Fruit fly (Drosophila melanogaster): ENCODE results near the gene Mur29B.
A peak's percentile ranks its signal among the peaks of the same experiment; 100 is the strongest.

The Mur29B gene

DNA sequence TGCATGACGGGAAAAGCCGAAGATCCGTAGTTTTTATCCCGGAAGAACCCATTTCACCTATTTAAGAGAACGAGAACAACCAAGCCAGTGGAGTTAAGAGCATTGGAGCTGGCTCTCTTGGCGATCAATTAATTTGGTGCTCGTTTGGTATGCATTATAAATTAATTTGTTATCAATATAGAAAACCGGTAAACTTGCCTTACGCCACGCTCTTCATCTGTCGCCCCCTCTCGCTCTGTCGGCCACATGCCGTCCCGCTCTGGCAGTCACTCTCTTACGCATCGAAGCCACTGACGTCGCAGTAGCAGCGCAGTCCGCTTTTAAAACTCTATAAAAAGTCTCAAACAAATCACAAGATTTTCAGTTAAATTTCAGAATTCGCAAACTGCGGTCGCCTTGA lies 5.7 kb upstream of the Mur29B start, which contains the start of gene CG7778 (continued):
- no peak for TF ChIP-seq ase (GFP tag; IDR thresholded peaks at IDR 0.05)
- no peak for TF ChIP-seq unc-4 (GFP tag; IDR thresholded peaks at IDR 0.05; ENCODE audit: partially characterized antibody)
- TF ChIP-seq CG8388 (GFP tag; optimal IDR thresholded peaks at IDR 0.05), result no peak
- no peak for TF ChIP-seq bbx (GFP tag; IDR thresholded peaks at IDR 0.05; ENCODE audit: partially characterized antibody)
- TF ChIP-seq CG10321 (GFP tag; IDR thresholded peaks at IDR 0.05), result peak; percentile 46; the same call in 1 of the 2 replicates
- no peak for TF ChIP-seq YL-1 (GFP tag; optimal IDR thresholded peaks at IDR 0.05)
- TF ChIP-seq tna (GFP tag; IDR thresholded peaks at IDR 0.05; ENCODE audit: partially characterized antibody), result no peak
- no peak for TF ChIP-seq CG9797 (GFP tag; optimal IDR thresholded peaks at IDR 0.05)
- TF ChIP-seq Sry-δ (GFP tag; optimal IDR thresholded peaks at IDR 0.05), result no peak
- TF ChIP-seq usp (GFP tag; optimal IDR thresholded peaks at IDR 0.05), result no peak
- TF ChIP-seq CG6683 (GFP tag; optimal IDR thresholded peaks at IDR 0.05), result no peak
- TF ChIP-seq TFAM (GFP tag; optimal IDR thresholded peaks at IDR 0.05), result no peak
- no peak for TF ChIP-seq hth (optimal IDR thresholded peaks at IDR 0.05)
- no peak for TF ChIP-seq CG17912 (GFP tag; optimal IDR thresholded peaks at IDR 0.05)
- no peak for TF ChIP-seq az2 (GFP tag; optimal IDR thresholded peaks at IDR 0.05)
- no peak for TF ChIP-seq Fer2 (tag; optimal IDR thresholded peaks at IDR 0.05)
- no peak for TF ChIP-seq jing (GFP tag; optimal IDR thresholded peaks at IDR 0.05)
- no peak for TF ChIP-seq Sry-β (GFP tag; optimal IDR thresholded peaks at IDR 0.05)
- no peak for TF ChIP-seq ham (GFP tag; IDR thresholded peaks at IDR 0.05)
- no peak for TF ChIP-seq CG15011 (GFP tag; optimal IDR thresholded peaks at IDR 0.05)
- TF ChIP-seq jigr1 (GFP tag; IDR thresholded peaks at IDR 0.05), result no peak
- no peak for TF ChIP-seq CG5245 (GFP tag; optimal IDR thresholded peaks at IDR 0.05)
- peak; percentile 82 for TF ChIP-seq Adf1 (GFP tag; IDR thresholded peaks at IDR 0.05)
- TF ChIP-seq zen2 (GFP tag; IDR thresholded peaks at IDR 0.05; ENCODE audit: partially characterized antibody), result no peak
- TF ChIP-seq ato (GFP tag; IDR thresholded peaks at IDR 0.05; ENCODE audit: partially characterized antibody), result no peak
- no peak for TF ChIP-seq h (optimal IDR thresholded peaks at IDR 0.05)
- no peak for TF ChIP-seq MESR4 (GFP tag; optimal IDR thresholded peaks at IDR 0.05)
- no peak for TF ChIP-seq Hand (GFP tag; optimal IDR thresholded peaks at IDR 0.05)
- TF ChIP-seq sim (GFP tag; IDR thresholded peaks at IDR 0.05), result no peak
- TF ChIP-seq pnt (GFP tag; optimal IDR thresholded peaks at IDR 0.05), result no peak
- peak; percentile 48 for TF ChIP-seq exex (tag; optimal IDR thresholded peaks at IDR 0.05)
- no peak for TF ChIP-seq CG10565 (GFP tag; optimal IDR thresholded peaks at IDR 0.05)
- TF ChIP-seq Blimp-1 (GFP tag; optimal IDR thresholded peaks at IDR 0.05), result no peak
- no peak for TF ChIP-seq Dp (GFP tag; optimal IDR thresholded peaks at IDR 0.05)
- no peak for TF ChIP-seq Eip74EF (GFP tag; optimal IDR thresholded peaks at IDR 0.05)
- no peak for TF ChIP-seq Mrtf (GFP tag; IDR thresholded peaks at IDR 0.05)
- no peak for TF ChIP-seq bowl (GFP tag; IDR thresholded peaks at IDR 0.05)
- TF ChIP-seq CG4282 (GFP tag; optimal IDR thresholded peaks at IDR 0.05), result no peak
- TF ChIP-seq Nf-YC (tag; optimal IDR thresholded peaks at IDR 0.05), result no peak
- no peak for TF ChIP-seq onecut (GFP tag; IDR thresholded peaks at IDR 0.05)
- no peak for TF ChIP-seq CG1603 (tag; optimal IDR thresholded peaks at IDR 0.05)

DNA sequence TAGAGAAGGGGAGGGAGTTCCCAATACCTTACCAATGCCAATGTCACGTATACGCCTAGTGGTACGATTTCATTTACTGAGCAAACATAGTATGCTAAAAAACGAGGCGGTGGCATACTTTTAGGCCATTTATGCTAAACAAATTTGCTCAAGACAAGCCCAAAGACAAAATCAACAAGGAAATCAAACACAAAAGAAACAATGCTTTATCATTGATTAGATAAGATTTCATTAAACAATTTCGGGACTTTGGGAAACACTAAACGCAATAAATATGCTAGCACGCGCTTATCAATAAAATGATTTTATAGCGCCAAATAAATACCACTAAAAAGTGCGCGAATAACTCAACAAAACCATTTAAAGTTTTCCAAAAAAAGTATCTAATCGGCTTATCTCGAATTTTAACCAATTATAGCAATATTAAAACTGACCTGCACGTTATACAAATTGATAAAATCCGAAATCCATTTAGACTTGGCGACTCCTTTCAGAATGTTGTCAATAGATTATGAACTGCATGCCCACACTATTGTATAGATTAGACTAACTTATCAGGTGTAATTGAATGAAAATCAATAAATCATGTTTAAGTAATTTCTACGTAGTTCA lies 1.3 kb upstream of the Mur29B start:
- TF ChIP-seq Dbx (GFP tag; IDR thresholded peaks at IDR 0.05) (peak; percentile 25; the same call in 1 of the 3 replicates), bigmax (GFP tag; optimal IDR thresholded peaks at IDR 0.05) (no peak), Asciz (GFP tag; optimal IDR thresholded peaks at IDR 0.05) (peak; percentile 39), cad (GFP tag; optimal IDR thresholded peaks at IDR 0.05) (no peak), Pdp1 (GFP tag; optimal IDR thresholded peaks at IDR 0.05) (no peak), CG6654 (GFP tag; optimal IDR thresholded peaks at IDR 0.05) (no peak), chif (GFP tag; optimal IDR thresholded peaks at IDR 0.05) (peak in 1 of 2 experiments; percentile 11), CG8388 (GFP tag; optimal IDR thresholded peaks at IDR 0.05) (peak; percentile 8), CG17612 (GFP tag; IDR thresholded peaks at IDR 0.05) (no peak), CG13296 (GFP tag; optimal IDR thresholded peaks at IDR 0.05) (peak; percentile 74), CG18262 (tag; optimal IDR thresholded peaks at IDR 0.05) (no peak), Sox102F (GFP tag; optimal IDR thresholded peaks at IDR 0.05) (peak; percentile 42)
